Worm (Caenorhabditis elegans) whole organism, L3 larva: ENCODE results near the gene sdz-10.

ENCODE experiments used
- ZK546.5 ChIP-seq: sonication (generic microtip); optimal IDR thresholded peaks from 2 replicates; lab custom pipeline; 2017; ENCODE audit warnings: missing biosample characterization, missing genetic modification characterization
- aly-2 ChIP-seq: fragments of 150-350 bp; optimal IDR thresholded peaks from 2 replicates; lab custom pipeline; 2014; ENCODE audit warnings: missing biosample characterization, missing genetic modification characterization
- ama-1 ChIP-seq: fragments of 150-350 bp; optimal IDR thresholded peaks from 2 replicates; lab custom pipeline; 2018
- ceh-16 ChIP-seq: sonication (generic microtip); optimal IDR thresholded peaks from 2 replicates; lab custom pipeline; 2017; ENCODE audit warnings: missing biosample characterization, missing genetic modification characterization
- ceh-28 ChIP-seq: fragments of 150-350 bp; optimal IDR thresholded peaks from 2 replicates; lab custom pipeline; 2014; ENCODE audit warnings: missing biosample characterization, missing genetic modification reagents, missing genetic modification characterization
- ceh-82 ChIP-seq: fragments of 150-350 bp; optimal IDR thresholded peaks from 2 replicates; lab custom pipeline; 2014; ENCODE audit warnings: missing biosample characterization, missing genetic modification characterization
- ceh-9 ChIP-seq: sonication (generic microtip); optimal IDR thresholded peaks from 2 replicates; lab custom pipeline; 2018; ENCODE audit warnings: missing biosample characterization, missing genetic modification characterization
- daf-12 ChIP-seq: fragments of 150-350 bp; optimal IDR thresholded peaks from 2 replicates; lab custom pipeline; 2014; ENCODE audit warnings: missing biosample characterization, missing genetic modification reagents, missing genetic modification characterization
- egl-27 ChIP-seq: sonication (generic microtip); optimal IDR thresholded peaks from 4 replicates; lab custom pipeline; 2017; ENCODE audit warnings: missing biosample characterization, missing genetic modification reagents, missing genetic modification characterization
- egl-5 ChIP-seq: fragments of 150-350 bp; optimal IDR thresholded peaks from 2 replicates; lab custom pipeline; 2017; ENCODE audit warnings: missing biosample characterization, missing genetic modification reagents, missing genetic modification characterization, inconsistent platforms
- elt-1 ChIP-seq: fragments of 150-350 bp; optimal IDR thresholded peaks from 2 replicates; lab custom pipeline; 2014; ENCODE audit warnings: missing biosample characterization, missing genetic modification characterization
- elt-2 ChIP-seq: sonication (generic microtip); optimal IDR thresholded peaks from 2 replicates; lab custom pipeline; 2016; ENCODE audit warnings: missing genetic modification reagents, mild to moderate bottlenecking, missing genetic modification characterization, missing compliant biosample characterization
- elt-3 ChIP-seq, 3 experiments: fragments of 150-350 bp in 1 of 3; sonication (generic microtip) in 2 of 3; optimal IDR thresholded peaks; 2 replicates in 2 of 3; 4 replicates in 1 of 3; lab custom pipeline; 2014 to 2017; ENCODE audit warnings: missing biosample characterization in 3 of 3, missing genetic modification characterization in 3 of 3
- eor-1 ChIP-seq, 2 experiments: fragments of 150-350 bp; optimal IDR thresholded peaks; 2 replicates each; lab custom pipeline; 2014 to 2018; ENCODE audit warnings: missing biosample characterization in 2 of 2, missing genetic modification characterization in 2 of 2
- fkh-10 ChIP-seq: sonication (generic microtip); optimal IDR thresholded peaks from 2 replicates; lab custom pipeline; 2017; ENCODE audit warnings: missing biosample characterization, missing genetic modification reagents, missing genetic modification characterization
- fkh-2 ChIP-seq: fragments of 150-350 bp; optimal IDR thresholded peaks from 2 replicates; lab custom pipeline; 2014; ENCODE audit warnings: missing biosample characterization, missing genetic modification reagents, missing genetic modification characterization
- fos-1 ChIP-seq: fragments of 150-350 bp; optimal IDR thresholded peaks from 2 replicates; lab custom pipeline; 2014; ENCODE audit warnings: missing biosample characterization, missing genetic modification characterization
- hmg-11 ChIP-seq: sonication (generic microtip); optimal IDR thresholded peaks from 2 replicates; lab custom pipeline; 2016; ENCODE audit warnings: missing genetic modification characterization, missing compliant biosample characterization
- lin-15B ChIP-seq: fragments of 150-350 bp; optimal IDR thresholded peaks from 2 replicates; lab custom pipeline; 2014; ENCODE audit warnings: missing biosample characterization, missing genetic modification characterization
- lin-39 ChIP-seq: fragments of 150-350 bp; optimal IDR thresholded peaks from 2 replicates; lab custom pipeline; 2018; ENCODE audit warnings: missing biosample characterization, missing genetic modification reagents, missing genetic modification characterization
- lsy-12 ChIP-seq: sonication (generic microtip); optimal IDR thresholded peaks from 2 replicates; lab custom pipeline; 2016; ENCODE audit warnings: mild to moderate bottlenecking, missing genetic modification characterization, missing compliant biosample characterization
- mdl-1 ChIP-seq: fragments of 150-350 bp; optimal IDR thresholded peaks from 2 replicates; lab custom pipeline; 2014; ENCODE audit warnings: missing biosample characterization, missing genetic modification characterization
- mml-1 ChIP-seq: fragments of 150-350 bp; sonication (generic microtip); optimal IDR thresholded peaks from 3 replicates; lab custom pipeline; 2014; ENCODE audit warnings: missing biosample characterization, missing genetic modification characterization
- nfya-1 ChIP-seq: sonication (generic microtip); optimal IDR thresholded peaks from 2 replicates; lab custom pipeline; 2017; ENCODE audit warnings: missing genetic modification characterization, mild to moderate bottlenecking, missing compliant biosample characterization, antibody characterized with exemption, moderate library complexity; ENCODE audit not compliant: insufficient read depth
- nhr-11 ChIP-seq: fragments of 150-350 bp; optimal IDR thresholded peaks from 2 replicates; lab custom pipeline; 2014; ENCODE audit warnings: missing biosample characterization, missing genetic modification characterization
- nhr-23 ChIP-seq: fragments of 150-350 bp; optimal IDR thresholded peaks from 2 replicates; lab custom pipeline; 2014; ENCODE audit warnings: missing biosample characterization, missing genetic modification reagents, missing genetic modification characterization
- nhr-237 ChIP-seq: fragments of 150-350 bp; optimal IDR thresholded peaks from 2 replicates; lab custom pipeline; 2014; ENCODE audit warnings: missing biosample characterization, missing genetic modification characterization
- nhr-25 ChIP-seq: sonication (generic microtip); optimal IDR thresholded peaks from 2 replicates; lab custom pipeline; 2017; ENCODE audit warnings: missing biosample characterization, missing genetic modification characterization
- nhr-28 ChIP-seq: fragments of 150-350 bp; optimal IDR thresholded peaks from 2 replicates; lab custom pipeline; 2014; ENCODE audit warnings: missing biosample characterization, missing genetic modification characterization
- nhr-43 ChIP-seq: sonication (generic microtip); optimal IDR thresholded peaks from 2 replicates; lab custom pipeline; 2016; ENCODE audit warnings: mild to moderate bottlenecking, missing genetic modification characterization, missing compliant biosample characterization; ENCODE audit not compliant: poor library complexity, severe bottlenecking
- nhr-67 ChIP-seq: fragments of 150-350 bp; optimal IDR thresholded peaks from 2 replicates; lab custom pipeline; 2014; ENCODE audit warnings: missing biosample characterization, missing genetic modification characterization
- pqm-1 ChIP-seq: fragments of 150-350 bp; optimal IDR thresholded peaks from 2 replicates; lab custom pipeline; 2017; ENCODE audit warnings: missing biosample characterization, missing genetic modification characterization, inconsistent platforms
- skn-1 ChIP-seq: fragments of 150-350 bp; optimal IDR thresholded peaks from 2 replicates; lab custom pipeline; 2014; ENCODE audit warnings: missing biosample characterization, missing genetic modification characterization
- snpc-4 ChIP-seq: fragments of 150-350 bp; optimal IDR thresholded peaks from 2 replicates; lab custom pipeline; 2014; ENCODE audit warnings: missing biosample characterization, missing genetic modification characterization
- tbx-2 ChIP-seq: sonication (generic microtip); optimal IDR thresholded peaks from 2 replicates; lab custom pipeline; 2016; ENCODE audit warnings: mild to moderate bottlenecking, missing genetic modification characterization, missing compliant biosample characterization
- unc-39 ChIP-seq: sonication (generic microtip); optimal IDR thresholded peaks from 4 replicates; lab custom pipeline; 2017; ENCODE audit warnings: missing biosample characterization, missing genetic modification characterization
- ztf-11 ChIP-seq: fragments of 150-350 bp; optimal IDR thresholded peaks from 2 replicates; lab custom pipeline; 2014; ENCODE audit warnings: missing biosample characterization, missing genetic modification characterization
- ztf-4 ChIP-seq: fragments of 150-350 bp; optimal IDR thresholded peaks from 2 replicates; lab custom pipeline; 2014; ENCODE audit warnings: missing biosample characterization, missing genetic modification characterization

sdz-10 gene

ce11 chrII:2758476-2758875, 13.6 kb downstream of the sdz-10 start, which contains the start of gene fbxb-107:
fbxb-107 (plus strand) TSS chrII:2758772.
- TF ChIP-seq pqm-1 (tag; lab: Kevin White, UChicago) (no peak), nhr-237 (tag; lab: Kevin White, UChicago) (no peak), tbx-2 (tag; lab: Kevin White, UChicago) (no peak), ama-1 (lab: Kevin White, UChicago) (no peak), ztf-11 (tag; lab: Kevin White, UChicago) (no peak), aly-2 (tag; lab: Kevin White, UChicago) (no peak), nhr-67 (tag; lab: Kevin White, UChicago) (no peak), nhr-23 (no peak), eor-1 (tag; optimal IDR thresholded peaks at IDR 0.05; lab: Kevin White, UChicago) (no peak), ZK546.5 (tag; lab: Kevin White, UChicago) (no peak), ztf-4 (tag; lab: Kevin White, UChicago) (no peak), nhr-28 (tag; lab: Kevin White, UChicago) (no peak), elt-1 (tag; lab: Kevin White, UChicago) (no peak), fkh-2 (tag; lab: Kevin White, UChicago) (no peak), fkh-10 (no peak), ceh-28 (no peak), snpc-4 (no peak), unc-39 (tag; lab: Kevin White, UChicago) (no peak), skn-1 (tag; lab: Kevin White, UChicago) (no peak)

ce11 chrII:2757954-2758353, 14.1 kb downstream of the sdz-10 start, which contains the start of gene F29A7.8:
F29A7.8 (minus strand) TSS chrII:2758054.
- TF ChIP-seq ceh-82 (tag; lab: Kevin White, UChicago) = no peak
- TF ChIP-seq egl-27 (tag; lab: Kevin White, UChicago) = no peak
- no peak for TF ChIP-seq lin-15B (tag; lab: Kevin White, UChicago)
- no peak for TF ChIP-seq ceh-9 (tag; lab: Kevin White, UChicago)
- no peak for TF ChIP-seq mml-1
- no peak for TF ChIP-seq nhr-67 (tag; lab: Kevin White, UChicago)
- no peak for TF ChIP-seq nhr-28 (tag; lab: Kevin White, UChicago)
- TF ChIP-seq elt-2 (tag; lab: Kevin White, UChicago) = no peak
- TF ChIP-seq aly-2 (tag; lab: Kevin White, UChicago) = no peak
- TF ChIP-seq ceh-16 (tag; lab: Kevin White, UChicago) = no peak
- TF ChIP-seq, all 47 proteins: peak for 0

ce11 chrII:2756351-2756750, 15.7 kb downstream of the sdz-10 start:
- no peak for TF ChIP-seq nhr-25 (tag; lab: Kevin White, UChicago)
- no peak for TF ChIP-seq fos-1 (tag; lab: Kevin White, UChicago)
- no peak for TF ChIP-seq nhr-11 (tag; lab: Kevin White, UChicago)
- no peak for TF ChIP-seq nhr-43 (tag; lab: Kevin White, UChicago)
- TF ChIP-seq fkh-2 (tag; lab: Kevin White, UChicago) = no peak
- TF ChIP-seq daf-12 (tag; lab: Kevin White, UChicago) = no peak
- TF ChIP-seq ceh-82 (tag; lab: Kevin White, UChicago) = no peak
- TF ChIP-seq aly-2 (tag; lab: Kevin White, UChicago) = no peak
- no peak for TF ChIP-seq nhr-67 (tag; lab: Kevin White, UChicago)
- TF ChIP-seq elt-3 (tag; optimal IDR thresholded peaks at IDR 0.05; lab: Kevin White, UChicago) = no peak
- no peak for TF ChIP-seq mdl-1 (tag; lab: Kevin White, UChicago)
- no peak for TF ChIP-seq ceh-28
- TF ChIP-seq lsy-12 = no peak
- TF ChIP-seq egl-5 (tag; lab: Kevin White, UChicago) = no peak
- TF ChIP-seq lin-39 (tag; lab: Kevin White, UChicago) = no peak
- no peak for TF ChIP-seq ZK546.5 (tag; lab: Kevin White, UChicago)
- TF ChIP-seq nhr-23 = no peak
- no peak for TF ChIP-seq ztf-4 (tag; lab: Kevin White, UChicago)
- TF ChIP-seq nfya-1 (tag; lab: Kevin White, UChicago) = no peak
- no peak for TF ChIP-seq egl-27 (tag; lab: Kevin White, UChicago)

ce11 chrII:2754595-2754994, 17.5 kb downstream of the sdz-10 start:
- TF ChIP-seq eor-1 (tag; optimal IDR thresholded peaks at IDR 0.05; lab: Kevin White, UChicago) (no peak), nfya-1 (tag; lab: Kevin White, UChicago) (no peak), ceh-16 (tag; lab: Kevin White, UChicago) (no peak), skn-1 (tag; lab: Kevin White, UChicago) (no peak), aly-2 (tag; lab: Kevin White, UChicago) (no peak), lin-15B (tag; lab: Kevin White, UChicago) (no peak), lsy-12 (no peak), egl-27 (tag; lab: Kevin White, UChicago) (no peak), ZK546.5 (tag; lab: Kevin White, UChicago) (no peak), elt-2 (tag; lab: Kevin White, UChicago) (no peak), hmg-11 (tag; lab: Kevin White, UChicago) (no peak), ceh-9 (tag; lab: Kevin White, UChicago) (no peak), nhr-25 (tag; lab: Kevin White, UChicago) (no peak), nhr-43 (tag; lab: Kevin White, UChicago) (no peak), nhr-237 (tag; lab: Kevin White, UChicago) (no peak)
- TF ChIP-seq, all 47 proteins: peak for 0
